Fruit fly (Drosophila melanogaster) whole organism, prepupa: ENCODE measurements around the gene CG43774.

ENCODE experiments used
- Blimp-1 ChIP-seq: fragments of 200-800 bp; sonication (Bioruptor generic); optimal IDR thresholded peaks from 3 replicates; lab custom pipeline; 2017; ENCODE audit warnings: missing biosample characterization, missing genetic modification characterization, mild to moderate bottlenecking, moderate library complexity, missing genetic modification reagents
- CG11902 ChIP-seq: fragments of 200-800 bp; sonication (Bioruptor generic); optimal IDR thresholded peaks from 3 replicates; lab custom pipeline; 2016; ENCODE audit warnings: missing biosample characterization, missing genetic modification characterization
- CG31627 ChIP-seq: fragments of 200-800 bp; sonication (Bioruptor generic); optimal IDR thresholded peaks from 3 replicates; lab custom pipeline; 2016; ENCODE audit warnings: missing biosample characterization, missing genetic modification characterization
- CG8119 ChIP-seq: fragments of 200-800 bp; sonication (Bioruptor generic); IDR thresholded peaks from 3 replicates; pipeline ENCODE4 v1.3.6; 2022; ENCODE audit warnings: missing biosample characterization, missing genetic modification characterization
- Eip93F ChIP-seq: fragments of 200-800 bp; sonication (Bioruptor generic); optimal IDR thresholded peaks from 2 replicates; lab custom pipeline; 2016; ENCODE audit warnings: missing biosample characterization, mild to moderate bottlenecking, missing genetic modification characterization
- Sox102F ChIP-seq: fragments of 200-800 bp; sonication (Bioruptor generic); optimal IDR thresholded peaks from 2 replicates; lab custom pipeline; 2016; ENCODE audit warnings: missing biosample characterization, mild to moderate bottlenecking, missing genetic modification characterization
- Sox15 ChIP-seq: fragments of 200-800 bp; sonication (Bioruptor generic); optimal IDR thresholded peaks from 3 replicates; lab custom pipeline; 2016; ENCODE audit warnings: missing biosample characterization, missing genetic modification characterization
- achi ChIP-seq: fragments of 200-800 bp; sonication (Bioruptor generic); optimal IDR thresholded peaks from 3 replicates; lab custom pipeline; 2016; ENCODE audit warnings: missing biosample characterization, missing genetic modification characterization
- dac ChIP-seq: fragments of 200-800 bp; sonication (Bioruptor generic); optimal IDR thresholded peaks from 2 replicates; lab custom pipeline; 2017; ENCODE audit warnings: missing biosample characterization, mild to moderate bottlenecking, missing genetic modification characterization
- eg ChIP-seq: fragments of 200-800 bp; sonication (Bioruptor generic); IDR thresholded peaks from 3 replicates; pipeline ENCODE4 v1.3.6; 2022; ENCODE audit warnings: missing biosample characterization, missing genetic modification characterization
- fd59A ChIP-seq: fragments of 200-800 bp; sonication (Bioruptor generic); optimal IDR thresholded peaks from 2 replicates; lab custom pipeline; 2017; ENCODE audit warnings: missing biosample characterization, mild to moderate bottlenecking, missing genetic modification characterization, missing genetic modification reagents
- ss ChIP-seq, 2 experiments: fragments of 200-800 bp; sonication (Bioruptor generic); optimal IDR thresholded peaks; 2 replicates in 1 of 2; 3 replicates in 1 of 2; lab custom pipeline; 2017 to 2018; ENCODE audit warnings: mild to moderate bottlenecking in 2 of 2, missing biosample characterization in 2 of 2, missing genetic modification characterization in 2 of 2, moderate library complexity in 1 of 2

dm6 chr2L:4028697-4029096 is 20.2 kb downstream of the CG43774 start:
- TF ChIP-seq Blimp-1 (GFP tag; lab: Kevin White, UChicago) (no peak), achi (GFP tag; lab: Kevin White, UChicago) (no peak), Sox102F (GFP tag; lab: Kevin White, UChicago) (no peak), fd59A (no peak), CG8119 (GFP tag; lab: Robert Waterston, UW) (no peak), dac (GFP tag; lab: Kevin White, UChicago) (no peak), Sox15 (GFP tag; lab: Kevin White, UChicago) (no peak), CG11902 (GFP tag; lab: Kevin White, UChicago) (no peak), Eip93F (GFP tag; lab: Kevin White, UChicago) (no peak), CG31627 (GFP tag; lab: Kevin White, UChicago) (no peak), ss (GFP tag; optimal IDR thresholded peaks at IDR 0.05; lab: Kevin White, UChicago) (no peak), eg (no peak)
